Worm (Caenorhabditis elegans): Measurements from ENCODE around the gene C06E7.2.

The C06E7.2 gene

DNA sequence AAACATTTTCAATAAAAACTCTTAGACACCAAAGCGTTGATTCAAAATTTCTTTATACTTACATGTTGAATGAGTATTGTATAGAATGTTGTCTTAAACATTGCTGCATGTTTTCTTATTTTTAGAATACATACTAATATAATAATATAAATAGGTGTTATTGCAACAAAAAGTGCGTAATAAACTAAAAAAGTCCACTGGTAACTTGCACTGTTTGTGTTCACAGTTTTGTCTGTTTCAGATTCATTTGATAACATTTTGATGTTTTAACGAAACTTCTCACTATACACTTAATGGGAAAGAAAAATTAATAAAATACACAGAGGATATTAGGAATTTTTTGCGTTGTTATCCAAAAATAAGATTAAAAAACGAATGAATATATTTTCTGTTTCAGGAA is 34.5 kb downstream of the C06E7.2 start, which contains the start of gene srv-19:
Gene srv-19, minus strand, starts transcription at position 101 of the 400 bp plus-strand sequence.
- TF ChIP-seq unc-62 (GFP tag; optimal IDR thresholded peaks at IDR 0.05): no peak

DNA sequence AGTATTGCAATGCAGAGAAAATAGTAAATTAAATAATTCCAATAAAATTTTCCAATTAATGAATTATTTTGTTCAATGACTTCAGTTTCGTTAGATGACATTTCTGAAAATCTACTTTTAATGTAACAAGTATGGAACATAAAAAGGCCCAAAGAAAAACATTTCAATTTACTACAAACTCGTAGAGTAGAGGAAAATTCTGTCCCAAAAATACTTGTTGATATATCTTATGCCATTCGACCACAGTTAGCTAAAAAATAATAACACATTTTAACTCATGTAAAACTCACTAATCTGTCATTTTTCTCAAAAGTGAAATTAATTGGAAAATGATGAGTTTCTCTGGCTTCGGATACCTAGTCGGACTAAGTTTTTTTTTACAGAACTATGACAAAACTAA is 38.0 kb downstream of the C06E7.2 start, which contains the start of gene srv-21:
Gene srv-21, minus strand, starts transcription at position 101 of the 400 bp plus-strand sequence.
- no peak for TF ChIP-seq unc-62 (GFP tag; optimal IDR thresholded peaks at IDR 0.05)

DNA sequence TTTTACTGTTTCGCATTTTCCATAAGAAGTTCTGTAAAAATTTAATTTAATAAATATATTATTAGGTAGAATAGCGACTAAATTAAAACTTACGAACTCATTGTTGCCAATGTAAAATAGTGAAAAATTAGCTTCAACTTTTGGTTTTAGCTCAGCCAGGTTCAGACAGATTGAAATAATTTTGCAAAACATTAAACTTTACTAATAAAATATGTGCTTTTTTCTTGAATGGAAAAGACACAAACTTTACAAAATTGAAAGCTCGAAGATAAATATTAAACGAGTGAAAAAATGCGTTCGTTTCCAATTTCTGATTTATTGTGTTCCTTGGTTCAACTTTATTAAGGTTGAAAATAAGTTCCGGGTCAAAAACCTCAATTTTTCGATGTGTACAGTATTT is 40.6 kb downstream of the C06E7.2 start, which contains the start of gene srv-22:
Gene srv-22, minus strand, starts transcription at position 101 of the 400 bp plus-strand sequence.
- no peak for TF ChIP-seq unc-62 (GFP tag; optimal IDR thresholded peaks at IDR 0.05)

DNA sequence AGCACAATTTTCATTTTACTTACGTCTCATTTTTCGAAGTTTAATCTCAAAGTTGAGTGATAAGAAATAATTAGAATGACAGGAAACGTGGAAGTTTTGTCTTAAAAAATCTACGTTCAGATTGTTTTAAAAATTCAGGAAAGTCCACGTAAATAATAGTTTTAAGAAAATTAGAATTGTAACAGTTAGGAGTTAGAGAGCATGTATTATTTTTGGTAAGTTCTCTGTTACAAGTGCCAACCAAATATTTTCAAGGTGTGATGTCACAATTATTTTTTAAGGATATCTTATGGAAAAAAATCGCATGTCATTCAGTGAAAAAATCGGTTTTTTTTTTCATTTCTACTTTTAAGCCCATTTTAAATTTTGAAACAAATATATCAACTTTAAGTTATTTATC is 45.2 kb downstream of the C06E7.2 start, which contains the start of gene H04M03.11:
Gene H04M03.11, minus strand, starts transcription at position 101 of the 400 bp plus-strand sequence.
- no peak for TF ChIP-seq unc-62 (GFP tag; optimal IDR thresholded peaks at IDR 0.05)

DNA sequence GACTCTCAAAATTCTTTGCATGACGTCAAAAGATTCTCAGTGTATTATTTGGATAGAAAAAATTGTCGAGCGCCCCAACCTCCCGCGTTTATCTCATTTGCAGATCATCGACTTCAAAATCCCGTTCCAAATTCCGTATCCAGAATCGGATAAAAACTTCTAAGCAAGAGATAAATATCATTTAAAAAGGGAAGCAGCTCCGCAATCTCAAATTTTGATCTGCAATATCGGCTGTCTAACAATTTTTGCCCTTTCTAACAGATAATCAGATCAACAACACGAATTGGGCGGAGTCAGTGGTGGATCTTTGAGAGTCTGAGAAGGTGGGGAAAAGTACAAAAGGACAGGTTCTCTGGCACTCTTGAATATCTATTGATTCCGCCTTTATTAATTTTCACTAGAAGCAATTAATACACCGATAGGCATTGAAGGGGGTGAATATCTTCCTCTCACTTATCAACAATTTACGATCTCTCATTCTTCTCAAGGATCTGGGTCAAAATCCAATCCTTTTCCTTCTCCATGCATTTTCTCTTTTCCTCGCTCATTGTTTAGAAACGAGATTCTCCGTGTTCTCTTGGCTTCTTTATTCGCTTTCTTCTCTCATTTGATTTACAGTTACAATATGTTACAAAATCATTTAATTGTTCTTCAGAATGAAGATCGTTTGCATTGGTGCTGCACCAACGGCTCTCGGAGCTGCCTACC is 46.1 kb downstream of the C06E7.2 start, which contains the start of gene glf-1:
Gene glf-1, plus strand, starts transcription at position 656 of the 708 bp plus-strand sequence.
- no peak for TF ChIP-seq unc-62 (GFP tag; optimal IDR thresholded peaks at IDR 0.05)

DNA sequence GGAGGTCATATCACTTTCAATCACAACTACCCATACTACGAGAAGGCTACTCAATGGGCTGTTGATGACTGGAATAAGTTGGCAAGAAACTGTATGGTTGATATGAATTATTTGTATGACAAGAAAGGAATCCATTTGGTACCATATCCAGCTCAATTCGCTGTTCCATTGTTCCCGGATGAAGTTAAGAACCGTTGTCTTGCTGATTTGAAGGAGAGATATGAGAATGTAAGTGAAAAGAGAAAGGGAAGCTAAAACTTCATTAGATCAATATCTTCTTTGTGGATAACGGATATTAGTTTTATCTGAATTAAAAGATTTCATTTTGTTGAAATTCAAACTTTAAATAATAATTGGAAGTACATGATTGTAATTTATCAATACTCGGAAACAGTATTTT is 47.3 kb downstream of the C06E7.2 start:
- TF ChIP-seq unc-62 (GFP tag; optimal IDR thresholded peaks at IDR 0.05): no peak

DNA sequence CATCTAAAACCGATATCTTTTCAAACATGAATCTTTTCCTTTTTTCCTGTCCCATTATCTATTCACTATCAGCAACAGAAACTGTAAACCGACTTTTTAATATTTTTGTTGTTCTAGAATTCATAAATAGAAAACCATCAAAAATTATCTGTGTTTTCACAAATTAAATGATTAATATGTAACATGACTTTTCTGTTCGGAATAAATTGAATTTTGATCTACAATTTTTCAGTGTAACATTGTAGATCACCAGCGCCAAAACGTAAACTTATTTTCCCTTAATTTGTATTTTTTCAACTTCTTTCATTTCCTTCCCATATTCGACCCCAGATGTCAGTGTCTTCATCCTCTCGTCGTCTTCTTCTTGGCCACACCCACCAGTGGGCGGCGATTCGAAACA is 52.0 kb downstream of the C06E7.2 start, which contains the start of gene H04M03.3:
Gene H04M03.3, plus strand, starts transcription at position 301 of the 400 bp plus-strand sequence.
- no peak for TF ChIP-seq unc-62 (GFP tag; optimal IDR thresholded peaks at IDR 0.05)
